Fruit fly (Drosophila melanogaster): ENCODE measurements around the gene Lint-O.
A peak's percentile ranks its signal among the peaks of the same experiment; 100 is the strongest.

The Lint-O gene

dm6 chrX:2744042-2744441 is 45.5 kb downstream of the Lint-O start, which contains the start of gene Syx4 (continued):
- no peak for TF ChIP-seq CG14860 (GFP tag; IDR thresholded peaks at IDR 0.05; ENCODE audit: partially characterized antibody)
- peak; percentile 60; the same call in 2 of the 3 replicates for TF ChIP-seq sr (GFP tag; IDR thresholded peaks at IDR 0.05)
- no peak for TF ChIP-seq knrl (GFP tag; IDR thresholded peaks at IDR 0.05; ENCODE audit: partially characterized antibody)
- no peak for TF ChIP-seq CG15479 (GFP tag; optimal IDR thresholded peaks at IDR 0.05)
- peak; percentile 50 for TF ChIP-seq NC2α (GFP tag; optimal IDR thresholded peaks at IDR 0.05)
- peak; percentile 86 for TF ChIP-seq tio (GFP tag; optimal IDR thresholded peaks at IDR 0.05)
- peak; percentile 78 for TF ChIP-seq CG15601 (tag; optimal IDR thresholded peaks at IDR 0.05)
- TF ChIP-seq stwl (tag; optimal IDR thresholded peaks at IDR 0.05), result no peak
- TF ChIP-seq CG11504 (tag; optimal IDR thresholded peaks at IDR 0.05), result peak; percentile 92
- TF ChIP-seq CG6689 (GFP tag; IDR thresholded peaks at IDR 0.05), result peak; percentile 90
- TF ChIP-seq CG2889 (GFP tag; IDR thresholded peaks at IDR 0.05), result peak; percentile 77
- TF ChIP-seq gsb (GFP tag; IDR thresholded peaks at IDR 0.05), result peak; percentile 87
- peak; percentile 86 for TF ChIP-seq CG18619 (GFP tag; optimal IDR thresholded peaks at IDR 0.05)
- TF ChIP-seq stc (GFP tag; IDR thresholded peaks at IDR 0.05), result peak; percentile 89
- peak; percentile 85 for TF ChIP-seq eyg (GFP tag; optimal IDR thresholded peaks at IDR 0.05)
- peak; percentile 80 for TF ChIP-seq CG18011 (GFP tag; optimal IDR thresholded peaks at IDR 0.05)
- peak; percentile 69 for TF ChIP-seq Ravus (GFP tag; IDR thresholded peaks at IDR 0.05)
- TF ChIP-seq zfh1 (GFP tag; IDR thresholded peaks at IDR 0.05), result peak; percentile 88
- peak; percentile 83 for TF ChIP-seq CG7372 (GFP tag; IDR thresholded peaks at IDR 0.05)
- TF ChIP-seq fd96Cb (tag; optimal IDR thresholded peaks at IDR 0.05), result peak; percentile 87
- peak; percentile 78 for TF ChIP-seq CG14667 (GFP tag; IDR thresholded peaks at IDR 0.05)
- peak; percentile 96 for TF ChIP-seq CG2678 (tag; optimal IDR thresholded peaks at IDR 0.05)
- peak; percentile 81 for TF ChIP-seq Ssrp (tag; optimal IDR thresholded peaks at IDR 0.05)
- peak; percentile 76 for TF ChIP-seq CG5180 (GFP tag; optimal IDR thresholded peaks at IDR 0.05)
- peak; percentile 91 for TF ChIP-seq oc (tag; optimal IDR thresholded peaks at IDR 0.05)
- no peak for TF ChIP-seq hb (GFP tag; IDR thresholded peaks at IDR 0.05; ENCODE audit: partially characterized antibody)
- TF ChIP-seq CG7987 (GFP tag; optimal IDR thresholded peaks at IDR 0.05), result peak; percentile 87
- peak; percentile 87 for TF ChIP-seq Bteb2 (GFP tag; optimal IDR thresholded peaks at IDR 0.05)
- peak; percentile 91 for TF ChIP-seq ind (GFP tag; optimal IDR thresholded peaks at IDR 0.05)
- peak; percentile 71 for TF ChIP-seq CG13123 (GFP tag; optimal IDR thresholded peaks at IDR 0.05)
- TF ChIP-seq da (GFP tag; optimal IDR thresholded peaks at IDR 0.05), result peak; percentile 60
- peak; percentile 77 for TF ChIP-seq CG9437 (GFP tag; optimal IDR thresholded peaks at IDR 0.05)
- peak; percentile 71 for TF ChIP-seq peb (GFP tag; IDR thresholded peaks at IDR 0.05)
- peak; percentile 79 for TF ChIP-seq gsb-n (tag; optimal IDR thresholded peaks at IDR 0.05)
- peak; percentile 88 for TF ChIP-seq CG10147 (GFP tag; optimal IDR thresholded peaks at IDR 0.05)
- peak; percentile 81 for TF ChIP-seq pb (GFP tag; optimal IDR thresholded peaks at IDR 0.05)
- TF ChIP-seq dimm (GFP tag; IDR thresholded peaks at IDR 0.05), result peak; percentile 75
- TF ChIP-seq disco-r (GFP tag; optimal IDR thresholded peaks at IDR 0.05), result peak; percentile 77
- TF ChIP-seq CG7357 (GFP tag; IDR thresholded peaks at IDR 0.05), result peak; percentile 82
- peak; percentile 85 for TF ChIP-seq CG17829 (tag; optimal IDR thresholded peaks at IDR 0.05)
- TF ChIP-seq Dip3 (GFP tag; optimal IDR thresholded peaks at IDR 0.05), result peak; percentile 93
- no peak for TF ChIP-seq CG16813 (GFP tag; IDR thresholded peaks at IDR 0.05; ENCODE audit: partially characterized antibody)
- TF ChIP-seq zfh2 (GFP tag; optimal IDR thresholded peaks at IDR 0.05), result peak; percentile 89
- TF ChIP-seq fd3F (GFP tag; optimal IDR thresholded peaks at IDR 0.05), result peak; percentile 92
- TF ChIP-seq org-1 (GFP tag; optimal IDR thresholded peaks at IDR 0.05), result peak; percentile 92
- TF ChIP-seq HmgD (GFP tag; optimal IDR thresholded peaks at IDR 0.05), result peak; percentile 28
- peak; percentile 99 for TF ChIP-seq Med (GFP tag)
- TF ChIP-seq slbo (GFP tag; IDR thresholded peaks at IDR 0.05), result peak; percentile 93
- TF ChIP-seq h (optimal IDR thresholded peaks at IDR 0.05), result no peak
- TF ChIP-seq Atf-2 (GFP tag; optimal IDR thresholded peaks at IDR 0.05), result peak; percentile 76
- TF ChIP-seq BtbVII (GFP tag; optimal IDR thresholded peaks at IDR 0.05), result peak; percentile 92
